Fruit fly (Drosophila melanogaster): Measurements from ENCODE around the gene CG15432.

DNA sequence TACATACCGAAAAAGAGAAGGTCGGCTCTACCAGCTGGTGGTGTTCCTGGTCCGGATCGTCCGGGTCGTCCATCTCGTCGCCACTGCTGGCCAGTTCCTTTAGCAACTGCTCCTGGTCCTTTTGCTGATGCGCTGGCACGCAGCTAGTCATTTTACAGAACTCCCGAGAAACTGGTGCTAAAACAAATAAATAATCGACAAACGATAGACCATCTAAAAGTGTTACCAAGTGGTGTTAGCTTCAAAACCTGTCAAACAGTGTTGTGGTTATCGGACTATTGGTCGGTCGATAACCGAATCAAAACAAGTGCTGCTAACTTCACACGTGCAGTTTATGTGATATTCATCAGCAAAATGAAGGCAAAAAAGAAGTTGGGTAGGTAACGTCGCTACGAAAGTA lies 2.3 kb downstream of the CG15432 start, which contains the start of the genes morgue and Elp3:
- TF ChIP-seq CG8478 (optimal IDR thresholded peaks at IDR 0.05) (no peak), CTCF (optimal IDR thresholded peaks at IDR 0.05) (no peak)
